Worm (Caenorhabditis elegans) whole organism, young adult: ENCODE measurements around the gene Y51B9A.9.

ENCODE experiments used
- F37B4.10 ChIP-seq: fragments of 200-800 bp; sonication (Bioruptor generic); IDR thresholded peaks from 2 replicates; pipeline ENCODE4 v1.3.6; 2022; ENCODE audit warnings: missing genetic modification characterization, missing compliant biosample characterization
- attf-3 ChIP-seq: fragments of 200-800 bp; sonication (Bioruptor generic); conservative IDR thresholded peaks from 2 replicates; pipeline ENCODE4 v1.3.6; 2022; ENCODE audit warnings: missing genetic modification reagents, missing genetic modification characterization, missing compliant biosample characterization
- dpff-1 ChIP-seq: sonication (generic microtip); optimal IDR thresholded peaks from 2 replicates; lab custom pipeline; 2017; ENCODE audit warnings: mild to moderate bottlenecking, missing genetic modification characterization, missing compliant biosample characterization
- hrde-1 ChIP-seq: sonication (generic microtip); optimal IDR thresholded peaks from 2 replicates; lab custom pipeline; 2016; ENCODE audit warnings: missing genetic modification characterization, mild to moderate bottlenecking, missing compliant biosample characterization, moderate library complexity, missing genotype, missing genetic modification reagents, borderline replicate concordance
- sdz-38 ChIP-seq: sonication (generic microtip); optimal IDR thresholded peaks from 2 replicates; lab custom pipeline; 2016; ENCODE audit warnings: missing genotype, missing genetic modification characterization, missing compliant biosample characterization

DNA sequence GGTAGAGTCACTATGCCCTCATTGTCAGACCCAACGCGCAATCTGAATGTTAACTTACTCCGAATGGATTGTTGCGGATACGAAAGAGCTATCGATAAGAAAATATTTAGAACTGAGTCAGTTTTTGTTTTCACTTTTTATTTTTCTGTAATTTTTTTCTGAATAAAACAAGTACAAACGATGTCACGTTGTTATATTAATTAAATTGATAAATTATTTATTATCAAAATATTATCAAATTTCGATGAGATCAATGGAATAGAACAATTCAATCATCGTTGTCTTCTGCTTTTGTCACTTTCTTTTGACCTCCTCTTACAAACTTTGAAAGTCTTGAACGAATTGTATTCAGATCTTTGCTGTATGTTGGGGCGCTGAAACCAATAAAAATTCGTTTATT lies 9.6 kb upstream of the Y51B9A.9 start, which contains the start of gene mpz-6:
- TF ChIP-seq attf-3 (GFP tag; lab: Robert Waterston, UW) (no peak), sdz-38 (tag; lab: Kevin White, UChicago) (no peak), F37B4.10 (GFP tag; lab: Robert Waterston, UW) (no peak), dpff-1 (tag; lab: Kevin White, UChicago) (no peak), hrde-1 (tag; lab: Kevin White, UChicago) (no peak)
